Fruit fly (Drosophila melanogaster) whole organism, embryonic: ENCODE results near the gene numb.

Experiments used
- Abd-B ChIP-seq: fragments of 200-800 bp; sonication (Bioruptor generic); optimal IDR thresholded peaks from 2 replicates; lab custom pipeline; 2018; ENCODE audit warnings: missing biosample characterization, mild to moderate bottlenecking, missing genetic modification characterization, moderate library complexity
- Aef1 ChIP-seq: fragments of 200-800 bp; sonication (Bioruptor generic); IDR thresholded peaks from 3 replicates; pipeline ENCODE4 v1.3.6; 2022; ENCODE audit warnings: missing biosample characterization, missing genetic modification characterization
- Asciz ChIP-seq: fragments of 200-800 bp; sonication (Bioruptor generic); optimal IDR thresholded peaks from 2 replicates; lab custom pipeline; 2017; ENCODE audit warnings: missing biosample characterization, mild to moderate bottlenecking, missing genetic modification characterization, missing genetic modification reagents
- Atf6 ChIP-seq: fragments of 200-800 bp; sonication (Bioruptor generic); IDR thresholded peaks from 2 replicates; pipeline ENCODE4 v1.3.6; 2022; ENCODE audit warnings: missing biosample characterization, missing genetic modification characterization
- BtbVII ChIP-seq: fragments of 200-800 bp; sonication (Bioruptor generic); optimal IDR thresholded peaks from 3 replicates; lab custom pipeline; 2017; ENCODE audit warnings: missing biosample characterization, mild to moderate bottlenecking, missing genetic modification characterization
- CG10209 ChIP-seq: fragments of 200-800 bp; sonication (Bioruptor generic); optimal IDR thresholded peaks from 3 replicates; lab custom pipeline; 2017; ENCODE audit warnings: missing biosample characterization, mild to moderate bottlenecking, missing genetic modification characterization, missing genetic modification reagents
- CG12071 ChIP-seq: fragments of 200-800 bp; sonication (Bioruptor generic); optimal IDR thresholded peaks from 3 replicates; lab custom pipeline; 2018; ENCODE audit warnings: missing biosample characterization, mild to moderate bottlenecking, missing genetic modification characterization
- CG12104 ChIP-seq: fragments of 200-800 bp; sonication (Bioruptor generic); optimal IDR thresholded peaks from 3 replicates; lab custom pipeline; 2016; ENCODE audit warnings: missing biosample characterization, missing genetic modification characterization
- CG16815 ChIP-seq: fragments of 200-800 bp; sonication (Bioruptor generic); optimal IDR thresholded peaks from 3 replicates; lab custom pipeline; 2017; ENCODE audit warnings: missing biosample characterization, mild to moderate bottlenecking, missing genetic modification characterization
- CG17361 ChIP-seq: fragments of 200-800 bp; sonication (Bioruptor generic); IDR thresholded peaks from 3 replicates; pipeline ENCODE4 v1.3.6; 2022; ENCODE audit warnings: missing biosample characterization, missing genetic modification characterization
- CG17802 ChIP-seq: fragments of 200-800 bp; sonication (Bioruptor generic); optimal IDR thresholded peaks from 2 replicates; lab custom pipeline; 2018; ENCODE audit warnings: missing biosample characterization, mild to moderate bottlenecking, missing genetic modification characterization, moderate library complexity
- CG17912 ChIP-seq: fragments of 200-800 bp; sonication (Bioruptor generic); optimal IDR thresholded peaks from 2 replicates; lab custom pipeline; 2018; ENCODE audit warnings: missing biosample characterization, mild to moderate bottlenecking, missing genetic modification characterization
- CG2712 ChIP-seq: fragments of 200-800 bp; optimal IDR thresholded peaks from 3 replicates; lab custom pipeline; 2019; ENCODE audit warnings: missing biosample characterization, mild to moderate bottlenecking, missing genetic modification characterization, moderate library complexity
- CG31224 ChIP-seq: fragments of 200-800 bp; sonication (Bioruptor generic); IDR thresholded peaks from 2 replicates; pipeline ENCODE4 v1.3.6; 2022; ENCODE audit warnings: missing biosample characterization, missing genetic modification characterization
- CG32532 ChIP-seq: fragments of 200-800 bp; sonication (Bioruptor generic); IDR thresholded peaks from 2 replicates; pipeline ENCODE4 v1.3.6; 2022; ENCODE audit warnings: missing biosample characterization, missing genetic modification characterization
- CG32772 ChIP-seq: fragments of 200-800 bp; sonication (Bioruptor generic); IDR thresholded peaks from 2 replicates; pipeline ENCODE4 v1.3.6; 2022; ENCODE audit warnings: missing biosample characterization, missing genetic modification characterization
- CG4328 ChIP-seq: fragments of 200-800 bp; sonication (Bioruptor generic); optimal IDR thresholded peaks from 3 replicates; lab custom pipeline; 2017; ENCODE audit warnings: missing biosample characterization, missing genetic modification reagents, missing genetic modification characterization
- CG4424 ChIP-seq: fragments of 200-800 bp; sonication (Bioruptor generic); optimal IDR thresholded peaks from 3 replicates; lab custom pipeline; 2016; ENCODE audit warnings: missing biosample characterization, missing genetic modification characterization
- CG4707 ChIP-seq: fragments of 200-800 bp; sonication (Bioruptor generic); optimal IDR thresholded peaks from 2 replicates; lab custom pipeline; 2018; ENCODE audit warnings: missing biosample characterization, mild to moderate bottlenecking, missing genetic modification characterization, moderate library complexity
- CG6654 ChIP-seq: fragments of 200-800 bp; sonication (Bioruptor generic); optimal IDR thresholded peaks from 2 replicates; lab custom pipeline; 2017; ENCODE audit warnings: missing biosample characterization, mild to moderate bottlenecking, missing genetic modification characterization
- CTCF ChIP-seq: fragments of 200-800 bp; sonication (Bioruptor generic); optimal IDR thresholded peaks from 2 replicates; lab custom pipeline; 2017; ENCODE audit warnings: missing biosample characterization, mild to moderate bottlenecking, missing genetic modification characterization, moderate library complexity
- Fer3 ChIP-seq: fragments of 200-800 bp; sonication (Bioruptor generic); optimal IDR thresholded peaks from 2 replicates; lab custom pipeline; 2018; ENCODE audit warnings: missing biosample characterization, mild to moderate bottlenecking, missing genetic modification characterization, moderate library complexity
- HHEX ChIP-seq: fragments of 200-800 bp; sonication (Bioruptor generic); optimal IDR thresholded peaks from 3 replicates; lab custom pipeline; 2017; ENCODE audit warnings: missing biosample characterization, mild to moderate bottlenecking, missing genetic modification characterization, missing genetic modification reagents
- HmgZ ChIP-seq: fragments of 200-800 bp; sonication (Bioruptor generic); optimal IDR thresholded peaks from 2 replicates; lab custom pipeline; 2018; ENCODE audit warnings: missing biosample characterization, mild to moderate bottlenecking, missing genetic modification characterization
- Jarid2 ChIP-seq: fragments of 200-800 bp; sonication (Bioruptor generic); optimal IDR thresholded peaks from 3 replicates; lab custom pipeline; 2017; ENCODE audit warnings: mild to moderate bottlenecking, missing biosample characterization, missing genetic modification reagents, missing genetic modification characterization
- Med ChIP-seq: fragments of 200-800 bp; sonication (Bioruptor generic); peaks from one replicate; lab custom pipeline; 2016; ENCODE audit warnings: missing biosample characterization, missing genetic modification characterization, mild to moderate bottlenecking, inconsistent platforms, moderate library complexity
- Six4 ChIP-seq: fragments of 200-800 bp; sonication (Bioruptor generic); optimal IDR thresholded peaks from 2 replicates; lab custom pipeline; 2016; ENCODE audit warnings: missing biosample characterization, missing genetic modification characterization
- Sox100B ChIP-seq: fragments of 200-800 bp; sonication (Bioruptor generic); optimal IDR thresholded peaks from 3 replicates; lab custom pipeline; 2018; ENCODE audit warnings: missing biosample characterization, mild to moderate bottlenecking, missing genetic modification characterization
- Ssrp ChIP-seq: fragments of 200-800 bp; sonication (Bioruptor generic); optimal IDR thresholded peaks from 2 replicates; lab custom pipeline; 2018; ENCODE audit warnings: missing biosample characterization, mild to moderate bottlenecking, missing genetic modification characterization, moderate library complexity
- TFAM ChIP-seq: fragments of 200-800 bp; sonication (Bioruptor generic); optimal IDR thresholded peaks from 2 replicates; lab custom pipeline; 2017; ENCODE audit warnings: missing biosample characterization, missing genetic modification characterization, inconsistent platforms
- Tbp ChIP-seq: fragments of >200 bp; optimal IDR thresholded peaks from 2 replicates; lab custom pipeline; 2018; ENCODE audit warnings: missing biosample characterization, missing genetic modification characterization
- ara ChIP-seq: fragments of 200-800 bp; sonication (Bioruptor generic); IDR thresholded peaks from 2 replicates; pipeline ENCODE4 v1.3.6; 2022; ENCODE audit warnings: missing biosample characterization, missing genetic modification characterization
- ase ChIP-seq: fragments of 200-800 bp; sonication (Bioruptor generic); IDR thresholded peaks from 3 replicates; pipeline ENCODE4 v1.3.6; 2022; ENCODE audit warnings: missing biosample characterization, missing genetic modification characterization
- caup ChIP-seq: fragments of 200-800 bp; sonication (Bioruptor generic); optimal IDR thresholded peaks from 3 replicates; lab custom pipeline; 2017; ENCODE audit warnings: missing biosample characterization, mild to moderate bottlenecking, missing genetic modification characterization, moderate library complexity; ENCODE audit not compliant: severe bottlenecking
- da ChIP-seq: fragments of 200-800 bp; sonication (Bioruptor generic); optimal IDR thresholded peaks from 2 replicates; lab custom pipeline; 2016; ENCODE audit warnings: missing biosample characterization, missing genetic modification characterization
- dmrt99B ChIP-seq: fragments of 200-800 bp; sonication (Bioruptor generic); optimal IDR thresholded peaks from 2 replicates; lab custom pipeline; 2018; ENCODE audit warnings: missing biosample characterization, mild to moderate bottlenecking, missing genetic modification characterization, moderate library complexity
- esg ChIP-seq: fragments of 200-800 bp; sonication (Bioruptor generic); conservative IDR thresholded peaks from 2 replicates; pipeline ENCODE4 v1.3.6; 2022; ENCODE audit warnings: missing biosample characterization, missing genetic modification characterization
- fd96Cb ChIP-seq: fragments of 200-800 bp; sonication (Bioruptor generic); optimal IDR thresholded peaks from 2 replicates; lab custom pipeline; 2018; ENCODE audit warnings: missing biosample characterization, mild to moderate bottlenecking, missing genetic modification characterization, moderate library complexity
- fru ChIP-seq: fragments of >200 bp; optimal IDR thresholded peaks from 2 replicates; lab custom pipeline; 2017
- ind ChIP-seq: fragments of 200-800 bp; sonication (Bioruptor generic); optimal IDR thresholded peaks from 3 replicates; lab custom pipeline; 2016; ENCODE audit warnings: missing biosample characterization, missing genetic modification characterization
- lilli ChIP-seq: fragments of 200-800 bp; sonication (Bioruptor generic); optimal IDR thresholded peaks from 3 replicates; lab custom pipeline; 2016; ENCODE audit warnings: missing biosample characterization, missing genetic modification characterization
- otp ChIP-seq: fragments of 200-800 bp; sonication (Bioruptor generic); IDR thresholded peaks from 3 replicates; pipeline ENCODE4, ENCODE4 v1.3.6; 2022; ENCODE audit warnings: missing biosample characterization, missing genetic modification characterization
- pros ChIP-seq: fragments of 200-800 bp; sonication (Bioruptor generic); optimal IDR thresholded peaks from 3 replicates; lab custom pipeline; 2019; ENCODE audit warnings: missing biosample characterization, mild to moderate bottlenecking, missing genetic modification characterization, moderate library complexity
- schlank ChIP-seq: fragments of 200-800 bp; sonication (Bioruptor generic); optimal IDR thresholded peaks from 2 replicates; lab custom pipeline; 2018; ENCODE audit warnings: missing biosample characterization, mild to moderate bottlenecking, missing genetic modification characterization
- sens ChIP-seq: fragments of 200-800 bp; sonication (Bioruptor generic); peaks from one replicate; lab custom pipeline; 2016; ENCODE audit warnings: missing biosample characterization, missing genetic modification characterization
- sisA ChIP-seq: fragments of 200-800 bp; sonication (Bioruptor generic); IDR thresholded peaks from 2 replicates; pipeline ENCODE4 v1.3.6; 2022; ENCODE audit warnings: missing biosample characterization, missing genetic modification characterization
- slp2 ChIP-seq: fragments of 200-800 bp; sonication (Bioruptor generic); optimal IDR thresholded peaks from 2 replicates; lab custom pipeline; 2016; ENCODE audit warnings: missing biosample characterization, missing genetic modification characterization
- tin ChIP-seq: fragments of 200-800 bp; sonication (Bioruptor generic); optimal IDR thresholded peaks from 3 replicates; lab custom pipeline; 2016; ENCODE audit warnings: missing biosample characterization, missing genetic modification characterization
- ttk ChIP-seq: fragments of 200-800 bp; sonication (Bioruptor generic); IDR thresholded peaks from 2 replicates; pipeline ENCODE4 v2.1.2; 2022; ENCODE audit warnings: missing biosample characterization, missing genetic modification characterization
- usp ChIP-seq: fragments of >200 bp; optimal IDR thresholded peaks from 2 replicates; lab custom pipeline; 2017; ENCODE audit warnings: missing biosample characterization, missing genetic modification characterization
- wor ChIP-seq: fragments of 200-800 bp; sonication (Bioruptor generic); IDR thresholded peaks from 2 replicates; pipeline ENCODE4 v1.3.6; 2022; ENCODE audit warnings: missing biosample characterization, missing genetic modification characterization
- z ChIP-seq: fragments of 200-800 bp; sonication (Bioruptor generic); IDR thresholded peaks from 3 replicates; pipeline ENCODE4 v1.3.6; 2022; ENCODE audit warnings: missing biosample characterization, missing genetic modification characterization

The numb gene

DNA sequence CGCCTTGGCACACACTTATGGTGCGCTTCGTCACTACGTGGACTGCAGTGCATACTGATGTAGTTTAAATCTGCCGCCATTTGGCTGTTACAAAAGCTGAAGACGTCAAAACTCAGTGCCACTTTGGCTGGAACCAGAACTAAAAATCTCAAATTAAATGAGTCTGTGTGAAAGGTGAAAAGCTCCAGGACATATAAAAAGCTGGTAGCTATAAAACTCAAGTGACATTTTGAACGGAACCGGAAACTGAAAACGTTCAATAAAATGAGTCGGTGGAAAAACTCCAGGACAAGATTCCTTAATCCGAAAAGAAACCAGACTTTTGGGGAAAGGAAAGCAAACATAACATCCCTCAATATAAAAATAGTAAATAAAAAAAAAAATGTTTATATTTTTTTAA, 53.5 kb downstream of the numb start (continued):
- TF ChIP-seq CG4328 (peak; percentile 75), CG4424 (GFP tag; lab: Kevin White, UChicago) (peak; percentile 50), dmrt99B (tag; lab: Kevin White, UChicago) (peak; percentile 47), Abd-B (no peak), Med (GFP tag; lab: Kevin White, UChicago) (peak; percentile 96), Atf6 (GFP tag; lab: Robert Waterston, UW) (peak; percentile 41; the same call in 1 of the 2 replicates), Sox100B (GFP tag; lab: Kevin White, UChicago) (peak; percentile 62), ttk (GFP tag; lab: Robert Waterston, UW) (no peak), CG16815 (no peak), pros (no peak), CG6654 (peak; percentile 33), CG17361 (GFP tag; lab: Robert Waterston, UW) (peak; percentile 48; the same call in 1 of the 3 replicates), caup (GFP tag; lab: Kevin White, UChicago) (peak; percentile 77), Tbp (GFP tag; lab: Kevin White, UChicago) (no peak), Asciz (GFP tag; lab: Kevin White, UChicago) (peak; percentile 70), sisA (GFP tag; lab: Robert Waterston, UW) (no peak; the same call in 1 of the 2 replicates), otp (GFP tag; lab: Robert Waterston, UW) (peak; percentile 57; the same call in 2 of the 3 replicates), Ssrp (peak; percentile 26), CTCF (GFP tag; lab: Kevin White, UChicago) (peak; percentile 47), CG2712 (tag; lab: Kevin White, UChicago) (peak; percentile 33), tin (no peak), fd96Cb (no peak), esg (GFP tag; lab: Robert Waterston, UW) (no peak), Six4 (GFP tag; lab: Kevin White, UChicago) (no peak), wor (GFP tag; lab: Robert Waterston, UW) (no peak), HHEX (GFP tag; lab: Kevin White, UChicago) (peak; percentile 77), CG17912 (GFP tag; lab: Kevin White, UChicago) (peak; percentile 65), sens (GFP tag; lab: Kevin White, UChicago) (peak; percentile 86), lilli (no peak), fru (lab: Kevin White, UChicago) (no peak), BtbVII (peak; percentile 85), CG12104 (GFP tag; lab: Kevin White, UChicago) (peak; percentile 53), schlank (tag; lab: Kevin White, UChicago) (peak; percentile 48), z (GFP tag; lab: Robert Waterston, UW) (no peak), ara (GFP tag; lab: Robert Waterston, UW) (no peak), Fer3 (peak; percentile 70), slp2 (GFP tag; lab: Kevin White, UChicago) (no peak), ind (GFP tag; lab: Kevin White, UChicago) (peak; percentile 27), CG32772 (GFP tag; lab: Robert Waterston, UW) (0 out of 2 replicates have a peak, but pooled peaks have one; percentile 12), CG31224 (GFP tag; lab: Robert Waterston, UW) (peak; percentile 49; the same call in 1 of the 2 replicates), HmgZ (no peak), CG32532 (GFP tag; lab: Robert Waterston, UW) (peak; percentile 79), CG17802 (no peak), TFAM (GFP tag; lab: Kevin White, UChicago) (no peak), CG10209 (peak; percentile 33), CG12071 (peak; percentile 75), Aef1 (GFP tag; lab: Robert Waterston, UW) (peak; percentile 41; the same call in 1 of the 3 replicates), da (GFP tag; lab: Kevin White, UChicago) (no peak), ase (GFP tag; lab: Robert Waterston, UW) (peak; percentile 50; the same call in 1 of the 3 replicates), CG4707 (GFP tag; lab: Kevin White, UChicago) (no peak), usp (no peak), Jarid2 (peak; percentile 49)
